4 fruit fly cellular contexts compared by ENCODE assay signal in genomic region chr3L:22871845-22872361, dm6.
A peak's percentile ranks its signal among the peaks of the same experiment; 100 is the strongest.
TF ChIP-seq lines count a peak whose summit lies in the region.

Gene CG11109 (plus strand): TSS chr3L:22872200.
Gene Arf1 (minus strand): TSS chr3L:22872231.

- no peak for TF ChIP-seq CTCF in whole organism, embryonic (GFP tag; optimal IDR thresholded peaks at IDR 0.05; lab: Kevin White, UChicago)

TF ChIP-seq in whole organism, adult, 20 proteins besides CTCF, POLR2A, EP300 and RAD21:
- peak; percentile 27 for TF ChIP-seq CG12768 (GFP tag; optimal IDR thresholded peaks at IDR 0.05; lab: Kevin White, UChicago)
- TF ChIP-seq CG5204 (GFP tag; optimal IDR thresholded peaks at IDR 0.05; lab: Kevin White, UChicago): no peak
- peak; percentile 65 for TF ChIP-seq tj (GFP tag; optimal IDR thresholded peaks at IDR 0.05; lab: Kevin White, UChicago)
- no peak for TF ChIP-seq kay (GFP tag; lab: Kevin White, UChicago; ENCODE audit: borderline replicate concordance)
- no peak for TF ChIP-seq CG1620 (GFP tag; optimal IDR thresholded peaks at IDR 0.05; lab: Kevin White, UChicago)
- peak; percentile 79 to 89 for TF ChIP-seq cnc (optimal IDR thresholded peaks at IDR 0.05; lab: Kevin White, UChicago)
- peak; percentile 81 for TF ChIP-seq pad (GFP tag; optimal IDR thresholded peaks at IDR 0.05; lab: Kevin White, UChicago)
- no peak for TF ChIP-seq ovo (GFP tag; optimal IDR thresholded peaks at IDR 0.05; lab: Kevin White, UChicago)
- no peak for TF ChIP-seq Crg-1 (GFP tag; optimal IDR thresholded peaks at IDR 0.05; lab: Kevin White, UChicago)
- no peak for TF ChIP-seq CG7045 (GFP tag; optimal IDR thresholded peaks at IDR 0.05; lab: Kevin White, UChicago)
- TF ChIP-seq CG7101 (tag; optimal IDR thresholded peaks at IDR 0.05; lab: Kevin White, UChicago): peak; percentile 38
- TF ChIP-seq CG14711 (tag; optimal IDR thresholded peaks at IDR 0.05; lab: Kevin White, UChicago): peak; percentile 96
- TF ChIP-seq cic (GFP tag; optimal IDR thresholded peaks at IDR 0.05; lab: Kevin White, UChicago): no peak
- peak; percentile 35 for TF ChIP-seq Mnt (GFP tag; optimal IDR thresholded peaks at IDR 0.05; lab: Kevin White, UChicago)
- peak; percentile 62 for TF ChIP-seq bab1 (GFP tag; optimal IDR thresholded peaks at IDR 0.05; lab: Kevin White, UChicago)
- TF ChIP-seq Hr96 (GFP tag; optimal IDR thresholded peaks at IDR 0.05; lab: Kevin White, UChicago): no peak
- TF ChIP-seq Clk (GFP tag; optimal IDR thresholded peaks at IDR 0.05; lab: Kevin White, UChicago): no peak
- TF ChIP-seq CG33017 (tag; optimal IDR thresholded peaks at IDR 0.05; lab: Kevin White, UChicago): no peak
- no peak for TF ChIP-seq toe (GFP tag; optimal IDR thresholded peaks at IDR 0.05; lab: Kevin White, UChicago)
- TF ChIP-seq CG11617 (GFP tag; optimal IDR thresholded peaks at IDR 0.05; lab: Kevin White, UChicago): peak; percentile 8

TF ChIP-seq in whole organism, embryonic, 481 proteins besides CTCF, POLR2A, EP300 and RAD21 (continues in another document):
- TF ChIP-seq jing (GFP tag; optimal IDR thresholded peaks at IDR 0.05; lab: Kevin White, UChicago): no peak
- no peak for TF ChIP-seq ewg (GFP tag; optimal IDR thresholded peaks at IDR 0.05; lab: Kevin White, UChicago)
- peak; percentile 50 for TF ChIP-seq Xbp1 (GFP tag; optimal IDR thresholded peaks at IDR 0.05; lab: Kevin White, UChicago)
- TF ChIP-seq CG12299 (tag; optimal IDR thresholded peaks at IDR 0.05; lab: Kevin White, UChicago): peak; percentile 42
- TF ChIP-seq CG1603 (tag; optimal IDR thresholded peaks at IDR 0.05; lab: Kevin White, UChicago): peak; percentile 75
- peak; percentile 45 for TF ChIP-seq CG3847 (GFP tag; IDR thresholded peaks at IDR 0.05; lab: Robert Waterston, UW)
- TF ChIP-seq HmgZ (tag; optimal IDR thresholded peaks at IDR 0.05; lab: Kevin White, UChicago): peak; percentile 68
- TF ChIP-seq aop (GFP tag; IDR thresholded peaks at IDR 0.05; lab: Robert Waterston, UW): 0 out of 2 replicates have a peak, but pooled peaks have one; percentile 37
- TF ChIP-seq CG5245 (GFP tag; optimal IDR thresholded peaks at IDR 0.05; lab: Kevin White, UChicago): no peak
- TF ChIP-seq Meics (GFP tag; optimal IDR thresholded peaks at IDR 0.05; lab: Kevin White, UChicago): no peak
- no peak for TF ChIP-seq twi (tag; optimal IDR thresholded peaks at IDR 0.05; lab: Kevin White, UChicago)
- TF ChIP-seq Vsx1 (GFP tag; optimal IDR thresholded peaks at IDR 0.05; lab: Kevin White, UChicago): no peak
- TF ChIP-seq hkb (optimal IDR thresholded peaks at IDR 0.05; lab: Kevin White, UChicago): no peak
- no peak for TF ChIP-seq hkb (GFP tag; IDR thresholded peaks at IDR 0.05; lab: Robert Waterston, UW)
- peak; percentile 89 for TF ChIP-seq CG6791 (GFP tag; IDR thresholded peaks at IDR 0.05; lab: Robert Waterston, UW; ENCODE audit: partially characterized antibody)
- TF ChIP-seq ato (GFP tag; IDR thresholded peaks at IDR 0.05; lab: Robert Waterston, UW; ENCODE audit: partially characterized antibody): peak; percentile 84
- TF ChIP-seq grau (tag; optimal IDR thresholded peaks at IDR 0.05; lab: Kevin White, UChicago): peak; percentile 24
- 0 out of 2 replicates have a peak, but pooled peaks have one; percentile 21 for TF ChIP-seq CG32532 (GFP tag; IDR thresholded peaks at IDR 0.05; lab: Robert Waterston, UW)
- TF ChIP-seq Ravus (GFP tag; IDR thresholded peaks at IDR 0.05; lab: Robert Waterston, UW): no peak
- TF ChIP-seq CG7786 (GFP tag; optimal IDR thresholded peaks at IDR 0.05; lab: Kevin White, UChicago): no peak
- TF ChIP-seq CG13287 (GFP tag; IDR thresholded peaks at IDR 0.05; lab: Robert Waterston, UW; ENCODE audit: partially characterized antibody): peak; percentile 55
- TF ChIP-seq B-H2 (GFP tag; optimal IDR thresholded peaks at IDR 0.05; lab: Kevin White, UChicago): peak; percentile 1
- TF ChIP-seq Adf1 (GFP tag; IDR thresholded peaks at IDR 0.05; lab: Robert Waterston, UW): peak; percentile 20; the same call in 1 of the 2 replicates
- TF ChIP-seq CG11723 (GFP tag; optimal IDR thresholded peaks at IDR 0.05; lab: Kevin White, UChicago): no peak

TF ChIP-seq in whole organism, prepupa, 60 proteins besides CTCF, POLR2A, EP300 and RAD21:
- TF ChIP-seq CG31627 (GFP tag; optimal IDR thresholded peaks at IDR 0.05; lab: Kevin White, UChicago) (peak; percentile 3), net (GFP tag; optimal IDR thresholded peaks at IDR 0.05; lab: Kevin White, UChicago) (no peak), svp (GFP tag; lab: Kevin White, UChicago) (peak; percentile 79), CG6854 (GFP tag; optimal IDR thresholded peaks at IDR 0.05; lab: Kevin White, UChicago) (peak; percentile 54), spab (GFP tag; optimal IDR thresholded peaks at IDR 0.05; lab: Kevin White, UChicago) (no peak), Eip78C (GFP tag; lab: Kevin White, UChicago) (peak; percentile 24), CG10669 (GFP tag; optimal IDR thresholded peaks at IDR 0.05; lab: Kevin White, UChicago) (no peak), CG8119 (GFP tag; IDR thresholded peaks at IDR 0.05; lab: Robert Waterston, UW) (0 out of 3 replicates have a peak, but pooled peaks have one; percentile 27), CG1621 (tag; optimal IDR thresholded peaks at IDR 0.05; lab: Kevin White, UChicago) (peak; percentile 15), Smox (GFP tag; optimal IDR thresholded peaks at IDR 0.05; lab: Kevin White, UChicago) (no peak), fkh (GFP tag; optimal IDR thresholded peaks at IDR 0.05; lab: Kevin White, UChicago) (peak; percentile 27), CG10631 (GFP tag; optimal IDR thresholded peaks at IDR 0.05; lab: Kevin White, UChicago) (no peak), esn (GFP tag; optimal IDR thresholded peaks at IDR 0.05; lab: Kevin White, UChicago) (peak; percentile 18), CG6808 (GFP tag; optimal IDR thresholded peaks at IDR 0.05; lab: Kevin White, UChicago) (peak; percentile 9), CG6163 (GFP tag; IDR thresholded peaks at IDR 0.05; lab: Robert Waterston, UW) (peak; percentile 23; the same call in 1 of the 3 replicates), ss (GFP tag; optimal IDR thresholded peaks at IDR 0.05; lab: Kevin White, UChicago) (peak in 1 of 2 experiments; percentile 15), acj6 (GFP tag; optimal IDR thresholded peaks at IDR 0.05; lab: Kevin White, UChicago) (no peak), dsx (GFP tag; optimal IDR thresholded peaks at IDR 0.05; lab: Kevin White, UChicago; ENCODE audit: poor library complexity, severe bottlenecking) (peak; percentile 1)

TF ChIP-seq in whole organism, wandering third instar larva, 38 proteins besides CTCF, POLR2A, EP300 and RAD21:
- peak; percentile 44 for TF ChIP-seq Myc (optimal IDR thresholded peaks at IDR 0.05; lab: Kevin White, UChicago)
- peak; percentile 60 for TF ChIP-seq Hr83 (GFP tag; optimal IDR thresholded peaks at IDR 0.05; lab: Kevin White, UChicago; ENCODE audit: poor library complexity, severe bottlenecking)
- no peak for TF ChIP-seq OdsH (GFP tag; optimal IDR thresholded peaks at IDR 0.05; lab: Kevin White, UChicago)
- TF ChIP-seq dmrt93B (GFP tag; optimal IDR thresholded peaks at IDR 0.05; lab: Kevin White, UChicago): no peak
- TF ChIP-seq CG9705 (GFP tag; optimal IDR thresholded peaks at IDR 0.05; lab: Kevin White, UChicago): no peak
- peak; percentile 36 for TF ChIP-seq Sp1 (GFP tag; optimal IDR thresholded peaks at IDR 0.05; lab: Kevin White, UChicago)
- TF ChIP-seq h (GFP tag; optimal IDR thresholded peaks at IDR 0.05; lab: Kevin White, UChicago): no peak
- no peak for TF ChIP-seq dsf (GFP tag; optimal IDR thresholded peaks at IDR 0.05; lab: Kevin White, UChicago; ENCODE audit: borderline replicate concordance)
- TF ChIP-seq tai (GFP tag; optimal IDR thresholded peaks at IDR 0.05; lab: Kevin White, UChicago): no peak
- no peak for TF ChIP-seq Hnf4 (GFP tag; optimal IDR thresholded peaks at IDR 0.05; lab: Kevin White, UChicago)
- no peak for TF ChIP-seq Rel (GFP tag; optimal IDR thresholded peaks at IDR 0.05; lab: Kevin White, UChicago)
- TF ChIP-seq Rel (tag; optimal IDR thresholded peaks at IDR 0.05; lab: Kevin White, UChicago): peak; percentile 40
- TF ChIP-seq N (GFP tag; optimal IDR thresholded peaks at IDR 0.05; lab: Kevin White, UChicago): no peak
- no peak for TF ChIP-seq brk (GFP tag; optimal IDR thresholded peaks at IDR 0.05; lab: Kevin White, UChicago)
- peak; percentile 63 for TF ChIP-seq fru (GFP tag; optimal IDR thresholded peaks at IDR 0.05; lab: Kevin White, UChicago)
- no peak for TF ChIP-seq usp (GFP tag; optimal IDR thresholded peaks at IDR 0.05; lab: Kevin White, UChicago)
- no peak for TF ChIP-seq Mio (GFP tag; optimal IDR thresholded peaks at IDR 0.05; lab: Kevin White, UChicago)
- peak; percentile 48 for TF ChIP-seq Jra (GFP tag; optimal IDR thresholded peaks at IDR 0.05; lab: Kevin White, UChicago)
- TF ChIP-seq rgr (GFP tag; optimal IDR thresholded peaks at IDR 0.05; lab: Kevin White, UChicago): peak; percentile 16
